In the genomic region with DNA sequence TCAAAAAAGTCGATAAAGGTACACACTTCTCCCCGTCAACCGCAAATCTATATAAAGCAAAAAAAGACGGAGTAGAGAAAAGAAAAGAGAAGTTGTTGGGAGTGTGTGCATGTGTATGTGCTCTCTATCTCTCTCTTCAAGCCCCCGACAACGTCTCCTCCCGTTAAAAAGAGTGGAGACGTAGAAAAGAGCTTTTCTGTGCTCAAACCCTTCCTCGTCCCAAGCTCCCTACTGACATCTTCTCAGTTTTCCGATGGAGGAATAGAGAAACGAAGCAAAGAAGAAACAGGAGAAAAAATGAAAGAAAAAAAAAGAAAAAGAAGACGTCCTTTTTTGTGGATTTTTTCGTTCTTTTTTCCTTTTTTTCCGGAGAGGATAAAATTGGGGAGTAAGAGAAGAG, we compare ENCODE assay signal across 4 worm cellular contexts.
TF ChIP-seq lines count a peak whose summit lies in the region.

No protein-coding gene starts in this region.

TF ChIP-seq in whole organism, L1 larva, 84 proteins besides CTCF, POLR2A, EP300 and RAD21 (continued from another document):
- TF ChIP-seq fos-1 (tag; optimal IDR thresholded peaks at IDR 0.05; lab: Kevin White, UChicago) (peak; percentile 15), nhr-71 (tag; optimal IDR thresholded peaks at IDR 0.05; lab: Kevin White, UChicago) (peak; percentile 51), nhr-77 (tag; optimal IDR thresholded peaks at IDR 0.05; lab: Kevin White, UChicago) (no peak), lir-3 (tag; optimal IDR thresholded peaks at IDR 0.05; lab: Kevin White, UChicago; ENCODE audit: poor library complexity) (no peak), nhr-47 (tag; optimal IDR thresholded peaks at IDR 0.05; lab: Kevin White, UChicago) (peak; percentile 22), tbx-2 (tag; optimal IDR thresholded peaks at IDR 0.05; lab: Kevin White, UChicago) (peak; percentile 28), F16B12.6 (tag; optimal IDR thresholded peaks at IDR 0.05; lab: Kevin White, UChicago) (peak; percentile 10), lin-35 (GFP tag; optimal IDR thresholded peaks at IDR 0.05; lab: Kevin White, UChicago) (peak in 1 of 2 experiments; percentile 35), dpl-1 (GFP tag; optimal IDR thresholded peaks at IDR 0.05; lab: Kevin White, UChicago) (peak in 1 of 3 experiments; percentile 25), fkh-10 (GFP tag; optimal IDR thresholded peaks at IDR 0.05; lab: Kevin White, UChicago) (peak; percentile 59), unc-86 (tag; optimal IDR thresholded peaks at IDR 0.05; lab: Kevin White, UChicago) (peak; percentile 42), mep-1 (tag; optimal IDR thresholded peaks at IDR 0.05; lab: Kevin White, UChicago) (peak; percentile 13)

TF ChIP-seq in whole organism, L2 larva, 48 proteins besides CTCF, POLR2A, EP300 and RAD21 (continued from another document):
- TF ChIP-seq Y55F3AM.14 (GFP tag; optimal IDR thresholded peaks at IDR 0.05; lab: Kevin White, UChicago) = peak; percentile 48

TF ChIP-seq in whole organism, L3 larva, 47 proteins besides CTCF, POLR2A, EP300 and RAD21 (continued from another document):
- TF ChIP-seq sea-2 (GFP tag; optimal IDR thresholded peaks at IDR 0.05; lab: Kevin White, UChicago) (no peak), ztf-11 (tag; optimal IDR thresholded peaks at IDR 0.05; lab: Kevin White, UChicago) (no peak), ceh-28 (tag; optimal IDR thresholded peaks at IDR 0.05; lab: Kevin White, UChicago) (no peak), unc-62 (GFP tag; optimal IDR thresholded peaks at IDR 0.05; lab: Kevin White, UChicago) (no peak), nfya-1 (tag; optimal IDR thresholded peaks at IDR 0.05; lab: Kevin White, UChicago; ENCODE audit: insufficient read depth) (peak; percentile 69)

TF ChIP-seq in whole organism, L4 larva, 104 proteins besides CTCF, POLR2A, EP300 and RAD21 (continued from another document):
- no peak for TF ChIP-seq unc-39 (tag; optimal IDR thresholded peaks at IDR 0.05; lab: Kevin White, UChicago)
- TF ChIP-seq ctbp-1 (GFP tag; IDR thresholded peaks at IDR 0.05; lab: Robert Waterston, UW) = no peak
- TF ChIP-seq rbr-2 (tag; optimal IDR thresholded peaks at IDR 0.05; lab: Kevin White, UChicago) = peak; percentile 52
- TF ChIP-seq lin-29 (GFP tag; IDR thresholded peaks at IDR 0.05; lab: Robert Waterston, UW) = no peak
- peak; percentile 60 for TF ChIP-seq hmg-1.1 (GFP tag; IDR thresholded peaks at IDR 0.05; lab: Robert Waterston, UW)
- TF ChIP-seq lsy-2 (tag; optimal IDR thresholded peaks at IDR 0.05; lab: Kevin White, UChicago) = peak; percentile 26 to 66
